Worm (Caenorhabditis elegans): ENCODE data around the gene ZK945.4.

ce11 chrII:10105604-10106003 lies at the start of gene ZK945.4:
- TF ChIP-seq nhr-90 (tag; optimal IDR thresholded peaks at IDR 0.05; ENCODE audit: poor library complexity) (no peak), unc-62 (GFP tag; optimal IDR thresholded peaks at IDR 0.05) (no peak), nhr-71 (tag; optimal IDR thresholded peaks at IDR 0.05) (no peak)
